Worm (Caenorhabditis elegans) whole organism, midembryonic: ENCODE data around the gene ifp-1.

Experiments
- T22C8.4 ChIP-seq: fragments of 200-800 bp; sonication (Bioruptor generic); IDR thresholded peaks from 2 replicates; pipeline ENCODE4 v1.3.6; 2022; ENCODE audit warnings: missing genetic modification characterization, missing compliant biosample characterization
- cog-1 ChIP-seq: sonication (generic microtip); optimal IDR thresholded peaks from 2 replicates; lab custom pipeline; 2016; ENCODE audit warnings: missing genetic modification characterization, missing compliant biosample characterization
- flt-1 ChIP-seq: fragments of 200-800 bp; sonication (Bioruptor generic); IDR thresholded peaks from 2 replicates; pipeline ENCODE4 v1.3.6; 2022; ENCODE audit warnings: missing genetic modification characterization, missing compliant biosample characterization
- klf-2 ChIP-seq: fragments of 200-800 bp; sonication (Bioruptor generic); conservative IDR thresholded peaks from 2 replicates; pipeline ENCODE4 v1.3.6; 2022; ENCODE audit warnings: missing genetic modification reagents, missing genetic modification characterization, missing compliant biosample characterization
- ref-1 ChIP-seq: fragments of 200-800 bp; sonication (Bioruptor generic); conservative IDR thresholded peaks from 2 replicates; pipeline ENCODE4 v1.3.6; 2022; ENCODE audit warnings: missing genetic modification reagents, missing genetic modification characterization, missing compliant biosample characterization
- tab-1 ChIP-seq: fragments of 200-800 bp; sonication (Bioruptor generic); IDR thresholded peaks from 2 replicates; pipeline ENCODE4 v1.3.6; 2022; ENCODE audit warnings: missing genetic modification characterization, missing compliant biosample characterization
- ztf-23 ChIP-seq: fragments of 200-800 bp; sonication (Bioruptor generic); IDR thresholded peaks from 2 replicates; pipeline ENCODE4 v1.3.6; 2022; ENCODE audit warnings: missing genetic modification reagents, missing genetic modification characterization, missing compliant biosample characterization
- ztf-29 ChIP-seq: fragments of 200-800 bp; sonication (Bioruptor generic); IDR thresholded peaks from 2 replicates; pipeline ENCODE4 v1.3.6; 2022; ENCODE audit warnings: missing genetic modification reagents, missing genetic modification characterization, missing compliant biosample characterization

DNA sequence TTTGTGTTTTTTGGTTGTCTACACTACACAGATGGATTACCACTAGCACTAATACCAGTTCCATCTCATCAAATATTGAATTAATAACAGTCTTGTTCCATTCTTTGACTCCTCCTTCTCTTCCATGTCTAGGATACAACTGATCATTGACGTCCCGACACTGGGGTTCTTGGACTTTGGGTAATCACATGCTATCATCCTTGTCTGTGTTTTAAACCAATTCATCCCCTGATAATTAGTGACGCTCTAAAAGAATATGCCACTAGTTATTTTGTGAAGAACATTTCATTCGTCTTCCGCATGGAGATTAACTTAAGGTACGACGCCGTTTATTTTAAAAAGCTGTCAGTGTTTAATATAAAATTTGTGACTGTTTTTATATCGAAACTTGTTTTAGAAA lies 10.5 kb upstream of the ifp-1 start, which contains the start of gene npr-18:
- TF ChIP-seq ztf-23 (GFP tag; lab: Robert Waterston, UW) = no peak
- TF ChIP-seq klf-2 (GFP tag; lab: Robert Waterston, UW) = no peak
- no peak for TF ChIP-seq cog-1 (tag; lab: Kevin White, UChicago)
- TF ChIP-seq T22C8.4 = no peak
- TF ChIP-seq ztf-29 (GFP tag; lab: Robert Waterston, UW) = no peak
- no peak for TF ChIP-seq tab-1 (GFP tag; lab: Robert Waterston, UW)
- no peak for TF ChIP-seq ref-1 (GFP tag; lab: Robert Waterston, UW)
- TF ChIP-seq flt-1 = no peak
